Worm (Caenorhabditis elegans) whole organism, young adult: ENCODE data around the gene F01G4.6.
"Not testable (repeated sequence)": the region's sequence is repeated elsewhere in the genome, so short reads cannot be mapped to it uniquely, and the experiment has no call there.

ENCODE experiments used
- B0261.1 ChIP-seq: sonication (generic microtip); optimal IDR thresholded peaks from 2 replicates; lab custom pipeline; 2016; ENCODE audit warnings: mild to moderate bottlenecking, missing genetic modification characterization, moderate library complexity, missing compliant biosample characterization
- C17E4.6 ChIP-seq: fragments of 200-800 bp; sonication (Bioruptor generic); IDR thresholded peaks from 2 replicates; pipeline ENCODE4 v1.3.6; 2022; ENCODE audit warnings: missing genetic modification reagents, missing genetic modification characterization, missing compliant biosample characterization
- D2030.7 ChIP-seq: fragments of 200-800 bp; sonication (Bioruptor generic); IDR thresholded peaks from 2 replicates; pipeline ENCODE4 v1.3.6; 2022; ENCODE audit warnings: missing genetic modification reagents, missing genetic modification characterization, missing compliant biosample characterization
- F33H1.4 ChIP-seq: fragments of 200-800 bp; sonication (Bioruptor generic); IDR thresholded peaks from 2 replicates; pipeline ENCODE4 v1.3.6; 2022; ENCODE audit warnings: missing genetic modification reagents, missing genetic modification characterization, missing compliant biosample characterization
- F37B4.10 ChIP-seq: fragments of 200-800 bp; sonication (Bioruptor generic); IDR thresholded peaks from 2 replicates; pipeline ENCODE4 v1.3.6; 2022; ENCODE audit warnings: missing genetic modification characterization, missing compliant biosample characterization
- F52B5.7 ChIP-seq: sonication (generic microtip); optimal IDR thresholded peaks from 2 replicates; lab custom pipeline; 2016; ENCODE audit warnings: mild to moderate bottlenecking, missing genetic modification characterization, missing compliant biosample characterization
- F55B11.4 ChIP-seq: sonication (generic microtip); optimal IDR thresholded peaks from 2 replicates; lab custom pipeline; 2016; ENCODE audit warnings: missing compliant biosample characterization, missing genetic modification characterization, borderline replicate concordance; ENCODE audit not compliant: insufficient read depth
- K12H6.12 ChIP-seq: fragments of 200-800 bp; sonication (Bioruptor generic); optimal IDR thresholded peaks from 2 replicates; lab custom pipeline; 2018; ENCODE audit warnings: mild to moderate bottlenecking, missing genetic modification characterization, missing compliant biosample characterization
- Y67H2A.10 ChIP-seq: fragments of 200-800 bp; sonication (Bioruptor generic); conservative IDR thresholded peaks from 2 replicates; pipeline ENCODE4 v1.3.6; 2022; ENCODE audit warnings: missing genetic modification reagents, missing genetic modification characterization, missing compliant biosample characterization
- Y95B8A.8 ChIP-seq: fragments of 200-800 bp; sonication (Bioruptor generic); IDR thresholded peaks from 2 replicates; pipeline ENCODE4 v1.3.6; 2022; ENCODE audit warnings: missing genetic modification reagents, missing genetic modification characterization, missing compliant biosample characterization
- aptf-2 ChIP-seq: fragments of 200-800 bp; sonication (Bioruptor generic); conservative IDR thresholded peaks from 2 replicates; pipeline ENCODE4 v1.3.6; 2022; ENCODE audit warnings: missing genetic modification reagents, missing genetic modification characterization, missing compliant biosample characterization
- attf-3 ChIP-seq: fragments of 200-800 bp; sonication (Bioruptor generic); conservative IDR thresholded peaks from 2 replicates; pipeline ENCODE4 v1.3.6; 2022; ENCODE audit warnings: missing genetic modification reagents, missing genetic modification characterization, missing compliant biosample characterization
- bed-1 ChIP-seq: fragments of 200-800 bp; sonication (Bioruptor generic); IDR thresholded peaks from 2 replicates; pipeline ENCODE4 v1.3.6; 2022; ENCODE audit warnings: missing genetic modification reagents, missing genetic modification characterization, missing compliant biosample characterization
- bed-2 ChIP-seq: fragments of 200-800 bp; sonication (Bioruptor generic); IDR thresholded peaks from 2 replicates; pipeline ENCODE4 v1.3.6; 2022; ENCODE audit warnings: missing genetic modification reagents, missing genetic modification characterization, missing compliant biosample characterization
- ceh-100 ChIP-seq: fragments of 200-800 bp; sonication (Bioruptor generic); IDR thresholded peaks from 2 replicates; pipeline ENCODE4 v1.3.6; 2022; ENCODE audit warnings: missing genetic modification reagents, missing genetic modification characterization, missing compliant biosample characterization
- die-1 ChIP-seq: sonication (generic microtip); optimal IDR thresholded peaks from 2 replicates; lab custom pipeline; 2016; ENCODE audit warnings: missing genotype, mild to moderate bottlenecking, missing genetic modification characterization, missing compliant biosample characterization
- dox-1 ChIP-seq: fragments of 200-800 bp; sonication (Bioruptor generic); IDR thresholded peaks from 2 replicates; pipeline ENCODE4 v1.3.6; 2022; ENCODE audit warnings: missing genetic modification reagents, missing genetic modification characterization, missing compliant biosample characterization
- egl-44 ChIP-seq: fragments of 200-800 bp; sonication (Bioruptor generic); IDR thresholded peaks from 2 replicates; pipeline ENCODE4 v1.3.6; 2022; ENCODE audit warnings: missing genetic modification reagents, missing genetic modification characterization, missing compliant biosample characterization
- egrh-3 ChIP-seq: fragments of 200-800 bp; sonication (Bioruptor generic); IDR thresholded peaks from 2 replicates; pipeline ENCODE4 v1.3.6; 2022; ENCODE audit warnings: missing genetic modification reagents, missing genetic modification characterization, missing compliant biosample characterization
- hmg-1.2 ChIP-seq: fragments of 200-800 bp; sonication (Bioruptor generic); IDR thresholded peaks from 2 replicates; pipeline ENCODE4 v1.3.6; 2022; ENCODE audit warnings: missing genetic modification reagents, missing genetic modification characterization, missing compliant biosample characterization
- hsf-1 ChIP-seq: fragments of 200-800 bp; sonication (Bioruptor generic); IDR thresholded peaks from 2 replicates; pipeline ENCODE4 v1.3.6; 2022; ENCODE audit warnings: missing genetic modification reagents, missing genetic modification characterization, missing compliant biosample characterization
- lin-26 ChIP-seq: fragments of 200-800 bp; sonication (Bioruptor generic); IDR thresholded peaks from 2 replicates; pipeline ENCODE4 v1.3.6; 2022; ENCODE audit warnings: missing genetic modification reagents, missing genetic modification characterization, missing compliant biosample characterization
- madf-10 ChIP-seq: sonication (generic microtip); optimal IDR thresholded peaks from 2 replicates; lab custom pipeline; 2016; ENCODE audit warnings: mild to moderate bottlenecking, missing genetic modification characterization, missing compliant biosample characterization
- madf-6 ChIP-seq: fragments of 200-800 bp; sonication (Bioruptor generic); IDR thresholded peaks from 2 replicates; pipeline ENCODE4 v1.3.6; 2022; ENCODE audit warnings: missing genetic modification reagents, missing genetic modification characterization, missing compliant biosample characterization
- mcd-1 ChIP-seq: fragments of 200-800 bp; sonication (Bioruptor generic); IDR thresholded peaks from 2 replicates; pipeline ENCODE4 v1.3.6; 2022; ENCODE audit warnings: missing genetic modification reagents, missing genetic modification characterization, missing compliant biosample characterization
- mes-4 ChIP-seq: sonication (generic microtip); optimal IDR thresholded peaks from 2 replicates; lab custom pipeline; 2016; ENCODE audit warnings: missing genotype, missing genetic modification characterization, missing compliant biosample characterization
- nfyb-1 ChIP-seq: fragments of 200-800 bp; sonication (Bioruptor generic); IDR thresholded peaks from 2 replicates; pipeline ENCODE4 v1.3.6; 2022; ENCODE audit warnings: missing genetic modification reagents, missing genetic modification characterization, missing compliant biosample characterization
- nhr-120 ChIP-seq: fragments of 200-800 bp; sonication (Bioruptor generic); IDR thresholded peaks from 2 replicates; pipeline ENCODE4 v1.3.6; 2022; ENCODE audit warnings: missing genetic modification characterization, missing compliant biosample characterization
- repo-1 ChIP-seq: sonication (generic microtip); optimal IDR thresholded peaks from 2 replicates; lab custom pipeline; 2017; ENCODE audit warnings: mild to moderate bottlenecking, missing genetic modification characterization, missing compliant biosample characterization
- rpc-1 ChIP-seq, 2 experiments: fragments of 150-350 bp in 1 of 2; sonication (generic microtip) in 1 of 2; optimal IDR thresholded peaks; 2 replicates each; lab custom pipeline; 2014 to 2018; ENCODE audit warnings: missing biosample characterization in 1 of 2, missing genetic modification characterization in 1 of 2, missing genetic modification reagents in 1 of 2, missing genotype in 1 of 2
- snpc-1.3 ChIP-seq: sonication (generic microtip); optimal IDR thresholded peaks from 2 replicates; lab custom pipeline; 2017; ENCODE audit warnings: missing genetic modification characterization, mild to moderate bottlenecking, missing compliant biosample characterization, antibody characterized with exemption, moderate library complexity, missing genotype, missing genetic modification reagents; ENCODE audit not compliant: insufficient read depth
- snpc-3.4 ChIP-seq: sonication (generic microtip); optimal IDR thresholded peaks from 2 replicates; lab custom pipeline; 2017; ENCODE audit warnings: missing genetic modification characterization, mild to moderate bottlenecking, missing compliant biosample characterization, antibody characterized with exemption, moderate library complexity, missing genotype, missing genetic modification reagents
- tbp1 ChIP-seq: fragments of 200-800 bp; sonication (Bioruptor generic); optimal IDR thresholded peaks from 2 replicates; lab custom pipeline; 2018; ENCODE audit warnings: mild to moderate bottlenecking, missing genetic modification characterization, missing compliant biosample characterization
- unc-62 ChIP-seq: fragments of 150-350 bp; optimal IDR thresholded peaks from 2 replicates; lab custom pipeline; 2014; ENCODE audit warnings: missing biosample characterization, missing genetic modification reagents, missing genetic modification characterization
- xnd-1 ChIP-seq: sonication (generic microtip); optimal IDR thresholded peaks from 2 replicates; lab custom pipeline; 2016; ENCODE audit warnings: missing genotype, missing genetic modification reagents, missing genetic modification characterization, missing compliant biosample characterization
- ztf-18 ChIP-seq: sonication (generic microtip); optimal IDR thresholded peaks from 2 replicates; lab custom pipeline; 2016; ENCODE audit warnings: missing genotype, mild to moderate bottlenecking, missing genetic modification characterization, missing compliant biosample characterization
- ztf-25 ChIP-seq: fragments of 200-800 bp; sonication (Bioruptor generic); IDR thresholded peaks from 2 replicates; pipeline ENCODE4 v1.3.6; 2022; ENCODE audit warnings: missing genetic modification reagents, missing genetic modification characterization, missing compliant biosample characterization
- ztf-28 ChIP-seq: fragments of 200-800 bp; sonication (Bioruptor generic); IDR thresholded peaks from 2 replicates; pipeline ENCODE4 v1.3.6; 2022; ENCODE audit warnings: missing genetic modification reagents, missing genetic modification characterization, missing compliant biosample characterization
- ztf-6 ChIP-seq: fragments of 200-800 bp; sonication (Bioruptor generic); IDR thresholded peaks from 2 replicates; pipeline ENCODE4 v1.3.6; 2022; ENCODE audit warnings: missing genetic modification reagents, missing genetic modification characterization, missing compliant biosample characterization

Gene F01G4.6

DNA sequence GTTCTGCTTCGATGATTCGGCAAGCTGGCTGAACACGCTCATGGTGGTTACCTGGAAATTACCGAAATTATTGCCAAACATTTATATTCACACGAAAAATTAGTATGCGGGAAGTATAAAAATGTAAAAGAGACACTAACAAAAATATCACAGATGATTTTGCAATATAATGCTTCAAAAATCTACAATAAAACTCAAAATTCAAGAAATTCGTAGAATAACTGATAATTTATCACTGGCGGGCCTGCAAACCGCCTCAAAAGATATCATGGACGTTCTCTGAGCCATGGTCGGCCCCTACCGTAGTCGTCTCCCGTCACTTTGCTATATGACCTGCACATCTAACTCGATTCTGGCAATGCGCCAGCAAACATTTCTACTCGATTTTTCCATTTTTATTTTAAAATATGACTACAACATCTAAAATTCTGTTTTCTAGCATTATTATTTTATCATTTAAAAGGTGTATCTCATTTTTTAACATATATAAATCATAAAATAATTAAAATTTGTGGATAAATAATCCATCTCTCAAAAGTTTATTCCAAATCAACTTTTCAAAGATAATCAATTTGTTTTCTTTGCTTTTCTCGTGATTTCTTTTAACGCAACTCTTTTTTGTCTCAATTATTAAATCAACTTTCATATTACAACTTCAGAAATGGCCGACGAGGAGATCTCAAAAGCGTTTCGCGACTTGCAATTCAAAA, at the start of gene F01G4.6, which contains the start of gene pfd-1 (continued):
- no peak; the same call in 1 of the 2 replicates for TF ChIP-seq C17E4.6 (GFP tag; lab: Robert Waterston, UW)

DNA sequence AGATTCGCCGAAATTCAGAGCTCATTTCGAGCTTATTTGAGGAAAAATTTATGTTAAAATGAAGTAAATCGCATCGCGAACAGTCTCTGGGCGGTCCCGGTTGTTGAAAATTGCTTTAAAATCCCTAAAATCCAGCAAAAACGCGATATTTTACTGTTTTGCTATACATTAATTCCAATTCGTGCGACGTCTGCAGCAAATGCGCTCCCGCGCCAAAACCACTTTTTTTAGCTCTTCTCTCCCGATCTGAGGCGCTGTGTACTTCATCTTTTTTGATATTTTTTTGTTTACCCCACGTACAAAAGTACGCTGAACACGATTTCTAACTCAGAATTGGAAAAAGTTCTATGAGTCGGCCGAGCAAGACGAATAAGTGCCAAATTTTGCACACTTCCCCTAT, 49.7 kb upstream of the F01G4.6 start, which contains the start of gene R07H5.16:
Gene R07H5.16 (plus strand): TSS at position 348 of the 400 bp plus-strand sequence.
- TF ChIP-seq attf-3 (GFP tag; lab: Robert Waterston, UW) (peak; percentile 46; the same call in 1 of the 2 replicates), D2030.7 (GFP tag; lab: Robert Waterston, UW) (peak; percentile 32; the same call in 1 of the 2 replicates), mcd-1 (GFP tag; lab: Robert Waterston, UW) (peak; percentile 79), ztf-25 (GFP tag; lab: Robert Waterston, UW) (0 out of 2 replicates have a peak, but pooled peaks have one; percentile 64), egrh-3 (GFP tag; lab: Robert Waterston, UW) (0 out of 2 replicates have a peak, but pooled peaks have one; percentile 21), Y67H2A.10 (GFP tag; lab: Robert Waterston, UW) (0 out of 2 replicates have a peak, but pooled peaks have one; percentile 10), aptf-2 (GFP tag; lab: Robert Waterston, UW) (peak; percentile 81), dox-1 (GFP tag; lab: Robert Waterston, UW) (0 out of 2 replicates have a peak, but pooled peaks have one; percentile 12), ceh-100 (GFP tag; lab: Robert Waterston, UW) (peak; percentile 92), ztf-28 (GFP tag; lab: Robert Waterston, UW) (0 out of 2 replicates have a peak, but pooled peaks have one; percentile 53)

DNA sequence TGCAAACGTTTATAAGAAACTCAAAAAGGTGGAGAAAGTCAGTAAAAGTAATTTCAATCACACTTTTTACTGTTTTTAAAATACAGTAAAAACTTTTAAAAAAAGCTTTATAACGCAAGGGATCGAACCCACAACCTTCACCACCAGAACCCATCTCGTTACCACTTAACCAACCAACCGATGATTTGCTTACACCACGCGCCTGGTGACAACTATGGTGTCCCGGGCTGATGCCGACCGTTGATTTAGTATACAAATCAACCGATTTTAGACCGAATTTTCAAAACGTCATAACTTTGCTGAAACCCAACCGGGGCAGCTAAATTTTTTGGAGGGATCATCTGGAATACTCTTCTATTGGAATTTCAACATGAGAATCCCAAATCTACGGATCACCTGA, 47.6 kb upstream of the F01G4.6 start:
- peak; percentile 70 for TF ChIP-seq nfyb-1 (GFP tag; lab: Robert Waterston, UW)
- TF ChIP-seq C17E4.6 (GFP tag; lab: Robert Waterston, UW): 0 out of 2 replicates have a peak, but pooled peaks have one; percentile 23
- peak; percentile 77 for TF ChIP-seq tbp1 (GFP tag; lab: Kevin White, UChicago)
- peak; percentile 82 for TF ChIP-seq ztf-25 (GFP tag; lab: Robert Waterston, UW)
- TF ChIP-seq hsf-1 (GFP tag; lab: Robert Waterston, UW): 0 out of 2 replicates have a peak, but pooled peaks have one; percentile 58
- TF ChIP-seq hmg-1.2 (GFP tag; lab: Robert Waterston, UW): peak; percentile 55
- peak; percentile 60 for TF ChIP-seq D2030.7 (GFP tag; lab: Robert Waterston, UW)
- TF ChIP-seq lin-26 (GFP tag; lab: Robert Waterston, UW): peak; percentile 91
- peak; percentile 55; the same call in 1 of the 2 replicates for TF ChIP-seq egl-44
- TF ChIP-seq ceh-100 (GFP tag; lab: Robert Waterston, UW): peak; percentile 65; the same call in 1 of the 2 replicates
- TF ChIP-seq nhr-120 (GFP tag; lab: Robert Waterston, UW): 0 out of 2 replicates have a peak, but pooled peaks have one; percentile 60
- not testable (repeated sequence) for TF ChIP-seq rpc-1 (optimal IDR thresholded peaks at IDR 0.05; lab: Kevin White, UChicago)
- peak; percentile 15 for TF ChIP-seq rpc-1 (tag; optimal IDR thresholded peaks at IDR 0.05; lab: Kevin White, UChicago)
- peak; percentile 47 for TF ChIP-seq B0261.1 (tag; lab: Kevin White, UChicago)
- 0 out of 2 replicates have a peak, but pooled peaks have one; percentile 49 for TF ChIP-seq Y95B8A.8 (GFP tag; lab: Robert Waterston, UW)

DNA sequence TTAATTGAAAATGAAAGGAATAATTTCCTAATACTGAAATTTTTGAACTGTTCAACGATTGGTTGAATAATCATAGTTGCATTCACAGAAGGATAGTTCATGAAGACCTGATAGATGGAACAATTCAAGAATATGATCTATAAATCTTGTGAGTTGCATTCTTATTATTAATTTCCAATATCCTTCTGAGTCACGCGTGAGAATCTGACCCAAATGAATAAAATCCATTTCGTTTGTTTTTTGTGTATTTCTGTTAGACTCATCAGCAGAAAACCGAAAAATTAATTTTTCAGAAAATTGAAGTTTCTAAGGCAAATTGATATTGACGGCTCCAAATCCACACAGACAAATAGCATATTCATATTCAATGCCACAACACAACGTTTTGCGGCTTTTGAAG, 40.1 kb upstream of the F01G4.6 start, which contains the start of gene fbxb-79:
Gene fbxb-79 (minus strand): TSS at position 101 of the 400 bp plus-strand sequence.
- TF ChIP-seq F52B5.7 (tag; lab: Kevin White, UChicago): no peak
- TF ChIP-seq F37B4.10 (GFP tag; lab: Robert Waterston, UW): no peak
- TF ChIP-seq bed-2 (GFP tag; lab: Robert Waterston, UW): no peak
- no peak for TF ChIP-seq K12H6.12
- no peak for TF ChIP-seq repo-1 (tag; lab: Kevin White, UChicago)
- TF ChIP-seq xnd-1 (tag; lab: Kevin White, UChicago): no peak
- TF ChIP-seq F55B11.4 (tag; lab: Kevin White, UChicago): no peak
- no peak for TF ChIP-seq Y95B8A.8 (GFP tag; lab: Robert Waterston, UW)
- TF ChIP-seq egl-44: no peak
- no peak for TF ChIP-seq unc-62 (GFP tag; lab: Kevin White, UChicago)
- TF ChIP-seq die-1 (tag; lab: Kevin White, UChicago): no peak
- no peak for TF ChIP-seq F33H1.4 (GFP tag; lab: Robert Waterston, UW)
- no peak for TF ChIP-seq mes-4 (tag; lab: Kevin White, UChicago)
- TF ChIP-seq snpc-1.3 (tag; lab: Kevin White, UChicago): no peak
- TF ChIP-seq bed-1: no peak
- TF ChIP-seq ztf-6 (GFP tag; lab: Robert Waterston, UW): no peak
- no peak for TF ChIP-seq madf-6 (GFP tag; lab: Robert Waterston, UW)
- no peak for TF ChIP-seq ztf-18 (tag; lab: Kevin White, UChicago)
- no peak for TF ChIP-seq snpc-3.4
- TF ChIP-seq madf-10 (tag; lab: Kevin White, UChicago): no peak
